Fruit fly (Drosophila melanogaster) whole organism, embryonic: Measurements from ENCODE around the gene Unr.
A peak's percentile ranks its signal among the peaks of the same experiment; 100 is the strongest.

ENCODE experiments used
- B-H1 ChIP-seq: fragments of 200-800 bp; sonication (Bioruptor generic); IDR thresholded peaks from 3 replicates; pipeline ENCODE4 v1.3.6; 2022; ENCODE audit warnings: missing biosample characterization, missing genetic modification characterization
- B-H2 ChIP-seq: fragments of 200-800 bp; sonication (Bioruptor generic); optimal IDR thresholded peaks from 2 replicates; lab custom pipeline; 2018; ENCODE audit warnings: missing biosample characterization, mild to moderate bottlenecking, missing genetic modification characterization
- C15 ChIP-seq: fragments of 200-800 bp; sonication (Bioruptor generic); IDR thresholded peaks from 3 replicates; pipeline ENCODE4 v1.3.6; 2022; ENCODE audit warnings: missing biosample characterization, missing genetic modification characterization
- CG11456 ChIP-seq: fragments of 200-800 bp; sonication (Bioruptor generic); IDR thresholded peaks from 3 replicates; pipeline ENCODE4 v1.3.6; 2022; ENCODE audit warnings: missing biosample characterization, missing genetic modification characterization
- CG13287 ChIP-seq: fragments of 200-800 bp; sonication (Bioruptor generic); IDR thresholded peaks from 2 replicates; pipeline ENCODE4 v1.3.6; 2022; ENCODE audit warnings: missing biosample characterization, missing genetic modification characterization; ENCODE audit not compliant: partially characterized antibody
- CG13296 ChIP-seq: fragments of 200-800 bp; sonication (Bioruptor generic); optimal IDR thresholded peaks from 3 replicates; lab custom pipeline; 2018; ENCODE audit warnings: missing biosample characterization, mild to moderate bottlenecking, missing genetic modification characterization
- CG15011 ChIP-seq: fragments of 200-800 bp; sonication (Bioruptor generic); optimal IDR thresholded peaks from 3 replicates; lab custom pipeline; 2018; ENCODE audit warnings: missing biosample characterization, mild to moderate bottlenecking, missing genetic modification characterization
- CG1603 ChIP-seq: fragments of 200-800 bp; sonication (Bioruptor generic); optimal IDR thresholded peaks from 2 replicates; lab custom pipeline; 2019; ENCODE audit warnings: missing biosample characterization, mild to moderate bottlenecking, missing genetic modification characterization, moderate library complexity
- CG16779 ChIP-seq: fragments of 200-800 bp; sonication (Bioruptor generic); IDR thresholded peaks from 2 replicates; pipeline ENCODE4 v1.3.6; 2022; ENCODE audit warnings: missing biosample characterization, missing genetic modification characterization
- CG16815 ChIP-seq: fragments of 200-800 bp; sonication (Bioruptor generic); optimal IDR thresholded peaks from 3 replicates; lab custom pipeline; 2017; ENCODE audit warnings: missing biosample characterization, mild to moderate bottlenecking, missing genetic modification characterization
- CG16863 ChIP-seq: fragments of 200-800 bp; sonication (Bioruptor generic); optimal IDR thresholded peaks from 3 replicates; lab custom pipeline; 2016; ENCODE audit warnings: missing biosample characterization, missing genetic modification characterization
- CG18262 ChIP-seq: fragments of 200-800 bp; optimal IDR thresholded peaks from 3 replicates; lab custom pipeline; 2019; ENCODE audit warnings: missing biosample characterization, mild to moderate bottlenecking, missing genetic modification characterization, moderate library complexity
- CG18619 ChIP-seq: fragments of 200-800 bp; sonication (Bioruptor generic); optimal IDR thresholded peaks from 3 replicates; lab custom pipeline; 2017; ENCODE audit warnings: missing biosample characterization, mild to moderate bottlenecking, missing genetic modification characterization
- CG30403 ChIP-seq: fragments of 200-800 bp; sonication (Bioruptor generic); optimal IDR thresholded peaks from 3 replicates; lab custom pipeline; 2016; ENCODE audit warnings: missing biosample characterization, missing genetic modification characterization
- CG4730 ChIP-seq: fragments of 200-800 bp; sonication (Bioruptor generic); IDR thresholded peaks from 2 replicates; pipeline ENCODE4 v1.3.6; 2022; ENCODE audit warnings: missing biosample characterization, missing genetic modification characterization
- CG6689 ChIP-seq: fragments of 200-800 bp; sonication (Bioruptor generic); IDR thresholded peaks from 2 replicates; pipeline ENCODE4 v1.3.6; 2022; ENCODE audit warnings: missing biosample characterization, missing genetic modification characterization
- CG7556 ChIP-seq: fragments of 200-800 bp; sonication (Bioruptor generic); optimal IDR thresholded peaks from 2 replicates; lab custom pipeline; 2017; ENCODE audit warnings: missing biosample characterization, mild to moderate bottlenecking, missing genetic modification characterization
- CG8290 ChIP-seq, 3 experiments: fragments of 200-800 bp; sonication (Bioruptor generic); optimal IDR thresholded peaks; 2 replicates each; lab custom pipeline; 2016 to 2019; ENCODE audit warnings: missing biosample characterization in 3 of 3, missing genetic modification characterization in 3 of 3, mild to moderate bottlenecking in 2 of 3, moderate library complexity in 1 of 3
- CG8944 ChIP-seq: fragments of 200-800 bp; sonication (Bioruptor generic); optimal IDR thresholded peaks from 3 replicates; lab custom pipeline; 2016; ENCODE audit warnings: missing biosample characterization, missing genetic modification characterization
- CG9215 ChIP-seq: fragments of 200-800 bp; sonication (Bioruptor generic); IDR thresholded peaks from 2 replicates; pipeline ENCODE4 v1.3.6; 2022; ENCODE audit warnings: missing biosample characterization, missing genetic modification characterization
- Dll ChIP-seq: fragments of 200-800 bp; sonication (Bioruptor generic); IDR thresholded peaks from 4 replicates; pipeline ENCODE4 v1.3.6; 2022; ENCODE audit warnings: missing biosample characterization, missing genetic modification characterization; ENCODE audit not compliant: partially characterized antibody
- Doc3 ChIP-seq: fragments of 200-800 bp; sonication (Bioruptor generic); IDR thresholded peaks from 3 replicates; pipeline ENCODE4 v1.3.6; 2022; ENCODE audit warnings: missing biosample characterization, missing genetic modification characterization; ENCODE audit not compliant: partially characterized antibody
- Dp ChIP-seq: fragments of 200-800 bp; sonication (Bioruptor generic); optimal IDR thresholded peaks from 2 replicates; lab custom pipeline; 2018; ENCODE audit warnings: missing biosample characterization, mild to moderate bottlenecking, missing genetic modification characterization, moderate library complexity
- HLHmδ ChIP-seq: fragments of 200-800 bp; sonication (Bioruptor generic); optimal IDR thresholded peaks from 2 replicates; lab custom pipeline; 2018; ENCODE audit warnings: missing biosample characterization, mild to moderate bottlenecking, missing genetic modification characterization, moderate library complexity
- Hand ChIP-seq: fragments of 200-800 bp; sonication (Bioruptor generic); optimal IDR thresholded peaks from 2 replicates; lab custom pipeline; 2017; ENCODE audit warnings: mild to moderate bottlenecking, missing biosample characterization, missing genetic modification reagents, missing genetic modification characterization
- MBD-R2 ChIP-seq: fragments of 200-800 bp; sonication (Bioruptor generic); IDR thresholded peaks from 2 replicates; pipeline ENCODE4 v1.3.6; 2022; ENCODE audit warnings: missing biosample characterization, missing genetic modification characterization
- Mad ChIP-seq: fragments of 200-800 bp; sonication (Bioruptor generic); optimal IDR thresholded peaks from 2 replicates; lab custom pipeline; 2016; ENCODE audit warnings: missing biosample characterization, missing genetic modification characterization
- Nf-YC ChIP-seq: fragments of 200-800 bp; optimal IDR thresholded peaks from 3 replicates; lab custom pipeline; 2019; ENCODE audit warnings: missing biosample characterization, mild to moderate bottlenecking, missing genetic modification characterization, moderate library complexity
- Ptx1 ChIP-seq: fragments of 200-800 bp; sonication (Bioruptor generic); IDR thresholded peaks from 2 replicates; pipeline ENCODE4 v1.3.6; 2022; ENCODE audit warnings: missing biosample characterization, missing genetic modification characterization
- Stat92E ChIP-seq, 3 experiments: fragments of >200 bp in 2 of 3; fragments of 200-800 bp in 1 of 3; sonication (Bioruptor generic) in 1 of 3; optimal IDR thresholded peaks; 2 replicates each; lab custom pipeline; 2017 to 2019; ENCODE audit warnings: missing biosample characterization in 3 of 3, missing genetic modification characterization in 3 of 3, mild to moderate bottlenecking in 1 of 3, moderate library complexity in 1 of 3
- abd-A ChIP-seq: fragments of 200-800 bp; sonication (Bioruptor generic); optimal IDR thresholded peaks from 3 replicates; lab custom pipeline; 2019; ENCODE audit warnings: missing biosample characterization, mild to moderate bottlenecking, missing genetic modification characterization, moderate library complexity
- corto ChIP-seq: fragments of 200-800 bp; sonication (Bioruptor generic); optimal IDR thresholded peaks from 2 replicates; lab custom pipeline; 2016; ENCODE audit warnings: missing biosample characterization, mild to moderate bottlenecking, missing genetic modification characterization, moderate library complexity
- crp ChIP-seq, 2 experiments: fragments of 200-800 bp; sonication (Bioruptor generic); optimal IDR thresholded peaks; 2 replicates in 1 of 2; 3 replicates in 1 of 2; lab custom pipeline; 2017; ENCODE audit warnings: missing biosample characterization in 2 of 2, missing genetic modification characterization in 2 of 2, mild to moderate bottlenecking in 1 of 2, moderate library complexity in 1 of 2
- cwo ChIP-seq: fragments of 200-800 bp; sonication (Bioruptor generic); optimal IDR thresholded peaks from 3 replicates; lab custom pipeline; 2017; ENCODE audit warnings: missing biosample characterization, missing genetic modification characterization, mild to moderate bottlenecking, moderate library complexity, missing genetic modification reagents
- da ChIP-seq: fragments of 200-800 bp; sonication (Bioruptor generic); optimal IDR thresholded peaks from 2 replicates; lab custom pipeline; 2016; ENCODE audit warnings: missing biosample characterization, missing genetic modification characterization
- dimm ChIP-seq: fragments of 200-800 bp; sonication (Bioruptor generic); IDR thresholded peaks from 2 replicates; pipeline ENCODE4 v1.3.6; 2022; ENCODE audit warnings: missing biosample characterization, missing genetic modification characterization
- gce ChIP-seq: fragments of 200-800 bp; sonication (Bioruptor generic); IDR thresholded peaks from 3 replicates; pipeline ENCODE4 v1.3.6; 2022; ENCODE audit warnings: missing biosample characterization, missing genetic modification characterization
- grau ChIP-seq: fragments of 200-800 bp; optimal IDR thresholded peaks from 3 replicates; lab custom pipeline; 2019; ENCODE audit warnings: missing biosample characterization, mild to moderate bottlenecking, missing genetic modification characterization, moderate library complexity
- insv ChIP-seq, 2 experiments: fragments of 200-800 bp; sonication (Bioruptor generic); optimal IDR thresholded peaks; 3 replicates each; lab custom pipeline; 2016 to 2018; ENCODE audit warnings: missing biosample characterization in 2 of 2, missing genetic modification characterization in 2 of 2
- jing ChIP-seq: fragments of 200-800 bp; sonication (Bioruptor generic); optimal IDR thresholded peaks from 2 replicates; lab custom pipeline; 2018; ENCODE audit warnings: missing biosample characterization, mild to moderate bottlenecking, missing genetic modification characterization
- jumu ChIP-seq: fragments of 200-800 bp; sonication (Bioruptor generic); optimal IDR thresholded peaks from 3 replicates; lab custom pipeline; 2016; ENCODE audit warnings: missing biosample characterization, missing genetic modification characterization
- lola ChIP-seq, 3 experiments: fragments of >200 bp in 2 of 3; fragments of 200-800 bp in 1 of 3; sonication (Bioruptor generic) in 1 of 3; optimal IDR thresholded peaks; 2 replicates each; lab custom pipeline; 2017 to 2019; ENCODE audit warnings: missing biosample characterization in 3 of 3, missing genetic modification characterization in 3 of 3, mild to moderate bottlenecking in 1 of 3, moderate library complexity in 1 of 3
- mam ChIP-seq: fragments of 200-800 bp; sonication (Bioruptor generic); optimal IDR thresholded peaks from 3 replicates; lab custom pipeline; 2016; ENCODE audit warnings: missing biosample characterization, missing genetic modification characterization
- otp ChIP-seq: fragments of 200-800 bp; sonication (Bioruptor generic); IDR thresholded peaks from 3 replicates; pipeline ENCODE4, ENCODE4 v1.3.6; 2022; ENCODE audit warnings: missing biosample characterization, missing genetic modification characterization
- salm ChIP-seq: fragments of 200-800 bp; sonication (Bioruptor generic); optimal IDR thresholded peaks from 2 replicates; lab custom pipeline; 2018; ENCODE audit warnings: missing biosample characterization, mild to moderate bottlenecking, missing genetic modification characterization
- sima ChIP-seq: fragments of 200-800 bp; sonication (Bioruptor generic); optimal IDR thresholded peaks from 2 replicates; lab custom pipeline; 2016; ENCODE audit warnings: missing biosample characterization, missing genetic modification characterization
- stc ChIP-seq: fragments of 200-800 bp; sonication (Bioruptor generic); IDR thresholded peaks from 2 replicates; pipeline ENCODE4 v1.3.6; 2022; ENCODE audit warnings: missing biosample characterization, missing genetic modification characterization
- sug ChIP-seq: fragments of 200-800 bp; optimal IDR thresholded peaks from 2 replicates; lab custom pipeline; 2019; ENCODE audit warnings: missing biosample characterization, mild to moderate bottlenecking, missing genetic modification characterization, moderate library complexity
- z ChIP-seq: fragments of 200-800 bp; sonication (Bioruptor generic); IDR thresholded peaks from 3 replicates; pipeline ENCODE4 v1.3.6; 2022; ENCODE audit warnings: missing biosample characterization, missing genetic modification characterization

The Unr gene

dm6 chr3L:8440771-8441549, 1.2 kb downstream of the Unr start (continued):
- TF ChIP-seq abd-A (no peak), CG18619 (GFP tag; lab: Kevin White, UChicago) (peak; percentile 10), jumu (GFP tag; lab: Kevin White, UChicago) (peak; percentile 25), CG1603 (tag; lab: Kevin White, UChicago) (no peak), cwo (no peak), CG11456 (GFP tag; lab: Robert Waterston, UW) (no peak), Doc3 (GFP tag; lab: Robert Waterston, UW) (no peak), Hand (no peak), CG16863 (GFP tag; lab: Kevin White, UChicago) (peak; percentile 20), salm (tag; lab: Kevin White, UChicago) (no peak), corto (no peak), otp (GFP tag; lab: Robert Waterston, UW) (no peak), Stat92E (GFP tag; optimal IDR thresholded peaks at IDR 0.05; lab: Kevin White, UChicago) (no peak), Mad (peak; percentile 28), CG4730 (no peak), grau (tag; lab: Kevin White, UChicago) (peak; percentile 50), CG6689 (GFP tag; lab: Robert Waterston, UW) (no peak), CG13296 (GFP tag; lab: Kevin White, UChicago) (no peak), C15 (GFP tag; lab: Robert Waterston, UW) (no peak), z (no peak), CG13287 (GFP tag; lab: Robert Waterston, UW) (no peak), Ptx1 (GFP tag; lab: Robert Waterston, UW) (no peak), mam (GFP tag; lab: Kevin White, UChicago) (peak; percentile 33), CG7556 (no peak), Dll (GFP tag; lab: Robert Waterston, UW) (no peak), MBD-R2 (GFP tag; lab: Robert Waterston, UW) (no peak), lola (GFP tag; optimal IDR thresholded peaks at IDR 0.05; lab: Kevin White, UChicago) (no peak), HLHmδ (GFP tag; lab: Kevin White, UChicago) (no peak), CG18262 (tag; lab: Kevin White, UChicago) (no peak), crp (GFP tag; optimal IDR thresholded peaks at IDR 0.05; lab: Kevin White, UChicago) (no peak), CG9215 (no peak), jing (GFP tag; lab: Kevin White, UChicago) (no peak), CG30403 (GFP tag; lab: Kevin White, UChicago) (peak; percentile 68), CG16815 (GFP tag; lab: Kevin White, UChicago) (no peak), dimm (GFP tag; lab: Robert Waterston, UW) (no peak), B-H1 (GFP tag; lab: Robert Waterston, UW) (no peak), CG8290 (GFP tag; optimal IDR thresholded peaks at IDR 0.05; lab: Kevin White, UChicago) (no peak), CG8290 (tag; optimal IDR thresholded peaks at IDR 0.05; lab: Kevin White, UChicago) (no peak), CG15011 (GFP tag; lab: Kevin White, UChicago) (no peak), Dp (no peak), B-H2 (GFP tag; lab: Kevin White, UChicago) (no peak), sima (GFP tag; lab: Kevin White, UChicago) (peak; percentile 29), CG16779 (GFP tag; lab: Robert Waterston, UW) (no peak), da (GFP tag; lab: Kevin White, UChicago) (no peak), sug (tag; lab: Kevin White, UChicago) (no peak), stc (GFP tag; lab: Robert Waterston, UW) (peak; percentile 20; the same call in 1 of the 2 replicates), insv (GFP tag; optimal IDR thresholded peaks at IDR 0.05; lab: Kevin White, UChicago) (no peak), Nf-YC (tag; lab: Kevin White, UChicago) (no peak), CG8944 (GFP tag; lab: Kevin White, UChicago) (peak; percentile 6), gce (GFP tag; lab: Robert Waterston, UW) (no peak)
